Fruit fly (Drosophila melanogaster): ENCODE data around the gene CG17217.

DNA sequence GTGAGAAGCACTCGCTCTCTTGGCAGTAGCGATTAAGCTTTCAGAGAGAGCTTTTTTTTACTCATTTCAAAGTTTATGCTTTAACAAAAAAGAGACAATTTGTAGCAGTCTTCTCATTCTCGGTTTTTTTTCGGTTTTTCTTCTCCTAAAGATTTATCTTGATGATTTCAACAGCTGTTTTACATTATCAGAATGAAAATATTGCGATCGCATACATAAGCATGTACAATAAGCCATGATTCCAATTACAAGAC lies 36.3 kb upstream of the CG17217 start:
- no peak for TF ChIP-seq dsf (GFP tag; optimal IDR thresholded peaks at IDR 0.05; ENCODE audit: borderline replicate concordance)
- TF ChIP-seq pan (optimal IDR thresholded peaks at IDR 0.05) = no peak
- no peak for TF ChIP-seq HLH106 (tag; optimal IDR thresholded peaks at IDR 0.05)
- TF ChIP-seq Vsx2 (GFP tag; optimal IDR thresholded peaks at IDR 0.05; ENCODE audit: partially characterized antibody) = no peak
- TF ChIP-seq psq (GFP tag; optimal IDR thresholded peaks at IDR 0.05) = no peak
- TF ChIP-seq brk (GFP tag; optimal IDR thresholded peaks at IDR 0.05) = no peak
- no peak for TF ChIP-seq Myc (optimal IDR thresholded peaks at IDR 0.05)
